Fruit fly (Drosophila melanogaster) whole organism: ENCODE data around the gene Cul6.

Source experiments
- pan ChIP-seq: fragments of >200 bp; optimal IDR thresholded peaks from 2 replicates; lab custom pipeline; 2017
- psq ChIP-seq: fragments of >200 bp; optimal IDR thresholded peaks from 2 replicates; lab custom pipeline; 2017

DNA sequence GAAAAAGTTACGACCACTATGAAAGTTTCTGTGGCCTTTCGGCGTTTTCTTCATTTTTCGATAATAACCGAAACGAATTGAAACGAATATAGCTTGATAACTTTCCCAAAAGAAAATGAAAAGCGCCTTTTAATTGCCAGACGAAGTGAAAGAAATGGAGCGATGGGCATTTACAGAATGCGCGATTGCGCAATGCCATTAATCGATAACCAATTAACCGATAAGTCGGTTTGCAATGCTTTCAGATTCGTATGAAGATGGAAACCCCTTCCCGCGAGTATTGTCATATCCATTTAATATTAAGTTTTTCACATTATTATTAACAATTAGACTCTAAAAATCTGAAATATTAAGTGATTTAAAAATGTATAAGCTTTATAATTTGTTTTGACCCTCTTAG is 15.8 kb upstream of the Cul6 start:
- TF ChIP-seq pan, result no peak
- no peak for TF ChIP-seq psq
